Fruit fly (Drosophila melanogaster): Measurements from ENCODE around the gene CG4022.
A peak's percentile ranks its signal among the peaks of the same experiment; 100 is the strongest.

dm6 chr3L:9373374-9374004 lies 37.1 kb downstream of the CG4022 start:
- peak; percentile 73 for TF ChIP-seq E2f1 (GFP tag; IDR thresholded peaks at IDR 0.05)
- TF ChIP-seq pros (GFP tag; optimal IDR thresholded peaks at IDR 0.05) = no peak
- TF ChIP-seq CG1233 (GFP tag; optimal IDR thresholded peaks at IDR 0.05) = peak; percentile 42
- TF ChIP-seq Side (GFP tag; optimal IDR thresholded peaks at IDR 0.05) = no peak
- TF ChIP-seq CG15479 (GFP tag; optimal IDR thresholded peaks at IDR 0.05) = peak; percentile 13

Data from whole organism, embryonic.